Worm (Caenorhabditis elegans): Measurements from ENCODE around the gene Y37H2C.4.

The Y37H2C.4 gene

ce11 chrV:18318312-18318711 lies 47.8 kb downstream of the Y37H2C.4 start, which contains the start of gene fbxb-119:
Gene fbxb-119, plus strand, starts transcription at chrV:18318612.
- TF ChIP-seq ztf-11 (tag; optimal IDR thresholded peaks at IDR 0.05) (no peak), nhr-21 (tag; optimal IDR thresholded peaks at IDR 0.05) (no peak), nhr-77 (tag; optimal IDR thresholded peaks at IDR 0.05) (no peak)
